Fruit fly (Drosophila melanogaster) whole organism, adult: ENCODE measurements around the gene CG13043.

Source experiments
- CG14711 ChIP-seq: fragments of 200-800 bp; sonication (Bioruptor generic); optimal IDR thresholded peaks from 2 replicates; lab custom pipeline; 2018; ENCODE audit warnings: missing biosample characterization, mild to moderate bottlenecking, missing genetic modification characterization, moderate library complexity
- CG1620 ChIP-seq: fragments of 200-800 bp; sonication (Bioruptor generic); optimal IDR thresholded peaks from 2 replicates; lab custom pipeline; 2016; ENCODE audit warnings: missing biosample characterization, missing genetic modification characterization
- CG5204 ChIP-seq: fragments of 200-800 bp; sonication (Bioruptor generic); optimal IDR thresholded peaks from 2 replicates; lab custom pipeline; 2016; ENCODE audit warnings: missing biosample characterization, missing genetic modification characterization
- CG7045 ChIP-seq: fragments of 200-800 bp; sonication (Bioruptor generic); optimal IDR thresholded peaks from 2 replicates; lab custom pipeline; 2017; ENCODE audit warnings: missing biosample characterization, mild to moderate bottlenecking, missing genetic modification characterization
- Clk ChIP-seq: fragments of 200-800 bp; sonication (Bioruptor generic); optimal IDR thresholded peaks from 2 replicates; lab custom pipeline; 2017; ENCODE audit warnings: missing biosample characterization, missing genetic modification characterization
- Crg-1 ChIP-seq: fragments of 200-800 bp; sonication (Bioruptor generic); optimal IDR thresholded peaks from 2 replicates; lab custom pipeline; 2016; ENCODE audit warnings: missing biosample characterization, missing genetic modification characterization
- Hr96 ChIP-seq: fragments of 200-800 bp; sonication (Bioruptor generic); optimal IDR thresholded peaks from 2 replicates; lab custom pipeline; 2016; ENCODE audit warnings: missing biosample characterization, missing genetic modification characterization
- cnc ChIP-seq, 2 experiments: fragments of >200 bp; optimal IDR thresholded peaks; 2 replicates each; lab custom pipeline; 2017
- pad ChIP-seq: fragments of 200-800 bp; sonication (Bioruptor generic); optimal IDR thresholded peaks from 3 replicates; lab custom pipeline; 2017; ENCODE audit warnings: missing biosample characterization, missing genetic modification characterization, mild to moderate bottlenecking, moderate library complexity, missing genetic modification reagents

DNA sequence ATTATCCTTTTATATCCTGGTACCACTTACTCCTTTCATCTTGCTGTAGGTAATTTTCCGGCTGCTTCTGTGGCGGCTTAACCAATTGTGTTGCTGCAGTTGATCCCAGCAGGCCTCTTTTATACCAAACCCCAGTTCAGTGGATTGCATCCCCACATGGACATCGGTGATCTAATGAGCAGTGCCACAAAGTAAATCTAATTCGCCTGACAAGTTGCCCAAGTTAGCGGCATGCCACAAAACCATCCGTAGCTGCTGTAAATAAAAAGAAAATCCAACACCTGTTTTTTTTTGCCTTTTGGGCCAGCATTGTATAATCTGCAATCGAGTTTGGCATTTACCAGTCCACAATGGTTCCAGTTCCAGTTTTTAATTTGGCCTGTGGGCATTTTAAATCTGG, 26.5 kb downstream of the CG13043 start, which contains the start of gene CG13050:
- no peak for TF ChIP-seq CG7045 (GFP tag; lab: Kevin White, UChicago)
- no peak for TF ChIP-seq CG5204 (GFP tag; lab: Kevin White, UChicago)
- TF ChIP-seq Crg-1 (GFP tag; lab: Kevin White, UChicago), result no peak
- TF ChIP-seq Hr96 (GFP tag; lab: Kevin White, UChicago), result no peak
- TF ChIP-seq Clk (GFP tag; lab: Kevin White, UChicago), result no peak
- no peak for TF ChIP-seq CG14711 (tag; lab: Kevin White, UChicago)
- no peak for TF ChIP-seq pad (GFP tag; lab: Kevin White, UChicago)
- no peak for TF ChIP-seq CG1620 (GFP tag; lab: Kevin White, UChicago)
- TF ChIP-seq cnc (optimal IDR thresholded peaks at IDR 0.05; lab: Kevin White, UChicago), result no peak
